Fruit fly (Drosophila melanogaster) whole organism, prepupa: ENCODE measurements around the gene CG7551.

ENCODE experiments used
- Blimp-1 ChIP-seq: fragments of 200-800 bp; sonication (Bioruptor generic); optimal IDR thresholded peaks from 3 replicates; lab custom pipeline; 2017; ENCODE audit warnings: missing biosample characterization, missing genetic modification characterization, mild to moderate bottlenecking, moderate library complexity, missing genetic modification reagents
- CG10631 ChIP-seq: fragments of 200-800 bp; sonication (Bioruptor generic); optimal IDR thresholded peaks from 2 replicates; lab custom pipeline; 2016; ENCODE audit warnings: missing biosample characterization, missing genetic modification characterization
- CG11294 ChIP-seq: fragments of 200-800 bp; sonication (Bioruptor generic); IDR thresholded peaks from 2 replicates; pipeline ENCODE4 v1.3.6; 2022; ENCODE audit warnings: missing biosample characterization, missing genetic modification characterization
- CG11762 ChIP-seq: fragments of 200-800 bp; sonication (Bioruptor generic); optimal IDR thresholded peaks from 3 replicates; lab custom pipeline; 2016; ENCODE audit warnings: missing biosample characterization, missing genetic modification characterization; ENCODE audit not compliant: insufficient read depth
- CG11902 ChIP-seq: fragments of 200-800 bp; sonication (Bioruptor generic); optimal IDR thresholded peaks from 3 replicates; lab custom pipeline; 2016; ENCODE audit warnings: missing biosample characterization, missing genetic modification characterization
- CG15336 ChIP-seq: fragments of 200-800 bp; sonication (Bioruptor generic); IDR thresholded peaks from 2 replicates; pipeline ENCODE4 v1.3.6; 2022; ENCODE audit warnings: missing biosample characterization, missing genetic modification characterization
- CG1621 ChIP-seq: fragments of 200-800 bp; sonication (Bioruptor generic); optimal IDR thresholded peaks from 3 replicates; lab custom pipeline; 2018; ENCODE audit warnings: missing biosample characterization, mild to moderate bottlenecking, missing genetic modification characterization
- CG16779 ChIP-seq: fragments of 200-800 bp; sonication (Bioruptor generic); optimal IDR thresholded peaks from 3 replicates; lab custom pipeline; 2017; ENCODE audit warnings: missing biosample characterization, mild to moderate bottlenecking, missing genetic modification characterization
- CG34406 ChIP-seq: fragments of 200-800 bp; sonication (Bioruptor generic); optimal IDR thresholded peaks from 3 replicates; lab custom pipeline; 2016; ENCODE audit warnings: missing biosample characterization, missing genetic modification characterization
- CG4318 ChIP-seq: fragments of 200-800 bp; sonication (Bioruptor generic); optimal IDR thresholded peaks from 3 replicates; lab custom pipeline; 2017; ENCODE audit warnings: missing biosample characterization, mild to moderate bottlenecking, missing genetic modification characterization
- CG6163 ChIP-seq: fragments of 200-800 bp; sonication (Bioruptor generic); IDR thresholded peaks from 3 replicates; pipeline ENCODE4 v1.3.6; 2022; ENCODE audit warnings: missing biosample characterization, missing genetic modification characterization
- CG6276 ChIP-seq: fragments of 200-800 bp; sonication (Bioruptor generic); optimal IDR thresholded peaks from 2 replicates; lab custom pipeline; 2017; ENCODE audit warnings: missing biosample characterization, mild to moderate bottlenecking, missing genetic modification characterization
- CG6792 ChIP-seq: fragments of 200-800 bp; sonication (Bioruptor generic); optimal IDR thresholded peaks from 3 replicates; lab custom pipeline; 2016; ENCODE audit warnings: missing biosample characterization, missing genetic modification characterization
- CG6808 ChIP-seq: fragments of 200-800 bp; sonication (Bioruptor generic); optimal IDR thresholded peaks from 3 replicates; lab custom pipeline; 2017; ENCODE audit warnings: missing biosample characterization, missing genetic modification characterization, mild to moderate bottlenecking, moderate library complexity, missing genetic modification reagents
- CG6854 ChIP-seq: fragments of 200-800 bp; sonication (Bioruptor generic); optimal IDR thresholded peaks from 2 replicates; lab custom pipeline; 2017; ENCODE audit warnings: missing biosample characterization, mild to moderate bottlenecking, missing genetic modification characterization
- CG7368 ChIP-seq: fragments of 200-800 bp; sonication (Bioruptor generic); optimal IDR thresholded peaks from 3 replicates; lab custom pipeline; 2016; ENCODE audit warnings: missing biosample characterization, missing genetic modification characterization
- CG8119 ChIP-seq: fragments of 200-800 bp; sonication (Bioruptor generic); IDR thresholded peaks from 3 replicates; pipeline ENCODE4 v1.3.6; 2022; ENCODE audit warnings: missing biosample characterization, missing genetic modification characterization
- CG8319 ChIP-seq: fragments of 200-800 bp; sonication (Bioruptor generic); optimal IDR thresholded peaks from 3 replicates; lab custom pipeline; 2016; ENCODE audit warnings: missing biosample characterization, missing genetic modification characterization
- CG9139 ChIP-seq: fragments of 200-800 bp; sonication (Bioruptor generic); optimal IDR thresholded peaks from 3 replicates; lab custom pipeline; 2017; ENCODE audit warnings: missing biosample characterization, mild to moderate bottlenecking, missing genetic modification characterization
- Eip75B ChIP-seq: fragments of 200-800 bp; sonication (Bioruptor generic); optimal IDR thresholded peaks from 3 replicates; lab custom pipeline; 2016; ENCODE audit warnings: missing biosample characterization, missing genetic modification characterization
- Eip78C ChIP-seq: fragments of 200-800 bp; sonication (Bioruptor generic); peaks from one replicate; lab custom pipeline; 2016; ENCODE audit warnings: missing biosample characterization, missing genetic modification characterization
- Eip93F ChIP-seq: fragments of 200-800 bp; sonication (Bioruptor generic); optimal IDR thresholded peaks from 2 replicates; lab custom pipeline; 2016; ENCODE audit warnings: missing biosample characterization, mild to moderate bottlenecking, missing genetic modification characterization
- Ets21C ChIP-seq: fragments of 200-800 bp; sonication (Bioruptor generic); optimal IDR thresholded peaks from 3 replicates; lab custom pipeline; 2016; ENCODE audit warnings: missing biosample characterization, missing genetic modification characterization
- Ets96B ChIP-seq: fragments of 200-800 bp; optimal IDR thresholded peaks from 2 replicates; lab custom pipeline; 2019; ENCODE audit warnings: missing biosample characterization, mild to moderate bottlenecking, missing genetic modification characterization, moderate library complexity
- Gug ChIP-seq: fragments of 200-800 bp; sonication (Bioruptor generic); IDR thresholded peaks from 2 replicates; pipeline ENCODE4 v1.3.6; 2022; ENCODE audit warnings: missing biosample characterization, missing genetic modification characterization
- Hr38 ChIP-seq: sonication (Bioruptor generic); optimal IDR thresholded peaks from 2 replicates; lab custom pipeline; 2016; ENCODE audit warnings: missing biosample characterization, missing genetic modification characterization
- Hr39 ChIP-seq: fragments of 200-800 bp; sonication (Bioruptor generic); optimal IDR thresholded peaks from 2 replicates; lab custom pipeline; 2016; ENCODE audit warnings: missing biosample characterization, missing genetic modification characterization
- OdsH ChIP-seq: fragments of 200-800 bp; sonication (Bioruptor generic); optimal IDR thresholded peaks from 3 replicates; lab custom pipeline; 2016; ENCODE audit warnings: missing biosample characterization, missing genetic modification characterization
- Smox ChIP-seq: fragments of 200-800 bp; sonication (Bioruptor generic); optimal IDR thresholded peaks from 3 replicates; lab custom pipeline; 2016; ENCODE audit warnings: missing biosample characterization, missing genetic modification characterization
- Sox14 ChIP-seq: fragments of 200-800 bp; sonication (Bioruptor generic); optimal IDR thresholded peaks from 3 replicates; lab custom pipeline; 2016; ENCODE audit warnings: missing biosample characterization, missing genetic modification characterization
- achi ChIP-seq: fragments of 200-800 bp; sonication (Bioruptor generic); optimal IDR thresholded peaks from 3 replicates; lab custom pipeline; 2016; ENCODE audit warnings: missing biosample characterization, missing genetic modification characterization
- acj6 ChIP-seq: fragments of 200-800 bp; sonication (Bioruptor generic); optimal IDR thresholded peaks from 3 replicates; lab custom pipeline; 2016; ENCODE audit warnings: missing biosample characterization, missing genetic modification characterization
- cyc ChIP-seq: fragments of 200-800 bp; sonication (Bioruptor generic); optimal IDR thresholded peaks from 3 replicates; lab custom pipeline; 2016; ENCODE audit warnings: missing biosample characterization, missing genetic modification characterization
- dac ChIP-seq: fragments of 200-800 bp; sonication (Bioruptor generic); optimal IDR thresholded peaks from 2 replicates; lab custom pipeline; 2017; ENCODE audit warnings: missing biosample characterization, mild to moderate bottlenecking, missing genetic modification characterization
- dsx ChIP-seq: fragments of 200-800 bp; optimal IDR thresholded peaks from 3 replicates; lab custom pipeline; 2019; ENCODE audit warnings: missing biosample characterization, mild to moderate bottlenecking, missing genetic modification characterization, moderate library complexity; ENCODE audit not compliant: poor library complexity, severe bottlenecking
- eg ChIP-seq: fragments of 200-800 bp; sonication (Bioruptor generic); IDR thresholded peaks from 3 replicates; pipeline ENCODE4 v1.3.6; 2022; ENCODE audit warnings: missing biosample characterization, missing genetic modification characterization
- esn ChIP-seq: fragments of 200-800 bp; sonication (Bioruptor generic); optimal IDR thresholded peaks from 2 replicates; lab custom pipeline; 2016; ENCODE audit warnings: missing biosample characterization, mild to moderate bottlenecking, missing genetic modification characterization, moderate library complexity
- fd59A ChIP-seq: fragments of 200-800 bp; sonication (Bioruptor generic); optimal IDR thresholded peaks from 2 replicates; lab custom pipeline; 2017; ENCODE audit warnings: missing biosample characterization, mild to moderate bottlenecking, missing genetic modification characterization, missing genetic modification reagents
- fd85E ChIP-seq: fragments of 200-800 bp; sonication (Bioruptor generic); optimal IDR thresholded peaks from 3 replicates; lab custom pipeline; 2016; ENCODE audit warnings: missing biosample characterization, missing genetic modification characterization
- fkh ChIP-seq: fragments of 200-800 bp; sonication (Bioruptor generic); optimal IDR thresholded peaks from 3 replicates; lab custom pipeline; 2017; ENCODE audit warnings: missing biosample characterization, mild to moderate bottlenecking, missing genetic modification characterization, moderate library complexity
- lz ChIP-seq: fragments of 200-800 bp; sonication (Bioruptor generic); optimal IDR thresholded peaks from 3 replicates; lab custom pipeline; 2016; ENCODE audit warnings: missing biosample characterization, missing genetic modification characterization
- net ChIP-seq: fragments of 200-800 bp; sonication (Bioruptor generic); optimal IDR thresholded peaks from 3 replicates; lab custom pipeline; 2016; ENCODE audit warnings: missing biosample characterization, missing genetic modification characterization
- pdm3 ChIP-seq: fragments of 200-800 bp; sonication (Bioruptor generic); optimal IDR thresholded peaks from 3 replicates; lab custom pipeline; 2016; ENCODE audit warnings: missing biosample characterization, missing genetic modification characterization
- salr ChIP-seq, 2 experiments: fragments of 200-800 bp; sonication (Bioruptor generic); optimal IDR thresholded peaks; 3 replicates each; lab custom pipeline; 2016 to 2018; ENCODE audit warnings: missing biosample characterization in 2 of 2, missing genetic modification characterization in 2 of 2, mild to moderate bottlenecking in 1 of 2
- spab ChIP-seq: fragments of 200-800 bp; sonication (Bioruptor generic); optimal IDR thresholded peaks from 2 replicates; lab custom pipeline; 2017; ENCODE audit warnings: missing biosample characterization, mild to moderate bottlenecking, missing genetic modification characterization, missing genetic modification reagents
- ss ChIP-seq, 2 experiments: fragments of 200-800 bp; sonication (Bioruptor generic); optimal IDR thresholded peaks; 2 replicates in 1 of 2; 3 replicates in 1 of 2; lab custom pipeline; 2017 to 2018; ENCODE audit warnings: mild to moderate bottlenecking in 2 of 2, missing biosample characterization in 2 of 2, missing genetic modification characterization in 2 of 2, moderate library complexity in 1 of 2
- svp ChIP-seq: fragments of 200-800 bp; sonication (Bioruptor generic); peaks from one replicate; lab custom pipeline; 2016; ENCODE audit warnings: missing biosample characterization, missing genetic modification characterization
- topi ChIP-seq: fragments of 200-800 bp; sonication (Bioruptor generic); optimal IDR thresholded peaks from 3 replicates; lab custom pipeline; 2016; ENCODE audit warnings: missing biosample characterization, missing genetic modification characterization
- vri ChIP-seq: fragments of 200-800 bp; sonication (Bioruptor generic); optimal IDR thresholded peaks from 3 replicates; lab custom pipeline; 2016; ENCODE audit warnings: missing biosample characterization, mild to moderate bottlenecking, missing genetic modification characterization

Gene CG7551

DNA sequence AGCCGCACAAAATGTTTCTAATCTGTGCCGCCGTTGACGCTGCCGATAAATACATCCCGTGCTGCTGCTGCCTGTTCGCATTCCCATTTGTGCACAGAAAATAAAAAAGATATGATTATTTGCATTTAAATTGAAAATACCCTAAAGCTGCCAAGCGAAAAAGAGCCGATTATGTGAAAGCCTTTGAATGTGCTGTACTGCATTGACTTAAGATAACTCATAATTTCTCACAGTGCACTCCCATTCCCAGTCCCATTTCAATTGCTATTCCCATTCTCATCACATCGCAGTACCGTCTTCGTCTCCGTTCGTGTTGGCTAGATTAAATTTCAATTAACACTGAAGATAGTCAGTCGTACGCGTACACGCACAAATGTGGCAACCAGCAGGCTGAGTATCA, 9.4 kb upstream of the CG7551 start (continued):
- TF ChIP-seq CG7368 (GFP tag; lab: Kevin White, UChicago) (peak; percentile 53), CG6163 (GFP tag; lab: Robert Waterston, UW) (peak; percentile 95), CG10631 (GFP tag; lab: Kevin White, UChicago) (peak; percentile 81), CG4318 (GFP tag; lab: Kevin White, UChicago) (peak; percentile 67), CG1621 (tag; lab: Kevin White, UChicago) (peak; percentile 50), eg (GFP tag; lab: Robert Waterston, UW) (peak; percentile 94), lz (peak; percentile 2), CG6854 (GFP tag; lab: Kevin White, UChicago) (no peak), Eip75B (peak; percentile 71), CG16779 (tag; lab: Kevin White, UChicago) (peak; percentile 26), topi (GFP tag; lab: Kevin White, UChicago) (peak; percentile 25)

DNA sequence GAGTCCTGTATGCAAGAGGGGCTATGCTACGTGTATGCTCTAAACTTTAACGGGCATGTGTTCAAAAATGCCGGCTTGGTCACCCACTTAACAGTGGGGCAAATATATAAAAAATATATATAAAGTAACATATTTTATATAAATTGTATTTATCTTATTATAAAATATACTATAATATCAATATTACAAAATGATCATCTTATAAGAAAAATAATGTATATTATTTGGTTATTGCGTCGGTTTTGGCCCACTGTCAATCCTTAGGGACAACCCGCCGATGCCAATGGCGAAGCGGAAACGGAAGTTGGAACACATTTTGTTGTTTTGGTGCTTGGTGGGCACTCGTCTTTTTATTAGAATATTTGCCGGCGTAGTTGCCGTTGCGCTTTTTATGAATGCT, 7.8 kb upstream of the CG7551 start:
- peak in 1 of 2 experiments; percentile 8 for TF ChIP-seq ss (GFP tag; optimal IDR thresholded peaks at IDR 0.05; lab: Kevin White, UChicago)
- no peak for TF ChIP-seq Hr38
- peak; percentile 21 for TF ChIP-seq achi (GFP tag; lab: Kevin White, UChicago)
- TF ChIP-seq salr (GFP tag; optimal IDR thresholded peaks at IDR 0.05; lab: Kevin White, UChicago), result no peak
- no peak for TF ChIP-seq CG6163 (GFP tag; lab: Robert Waterston, UW)
- no peak for TF ChIP-seq pdm3
- TF ChIP-seq CG15336 (GFP tag; lab: Robert Waterston, UW), result no peak
- TF ChIP-seq fd85E (GFP tag; lab: Kevin White, UChicago), result no peak
- TF ChIP-seq Hr39 (GFP tag; lab: Kevin White, UChicago), result no peak
- no peak for TF ChIP-seq Smox (GFP tag; lab: Kevin White, UChicago)
- TF ChIP-seq Eip93F, result no peak
- TF ChIP-seq Eip78C (GFP tag; lab: Kevin White, UChicago), result peak; percentile 23
- no peak for TF ChIP-seq CG9139 (GFP tag; lab: Kevin White, UChicago)
- no peak for TF ChIP-seq spab (GFP tag; lab: Kevin White, UChicago)
- no peak for TF ChIP-seq CG11762 (GFP tag; lab: Kevin White, UChicago)
- TF ChIP-seq Eip75B, result no peak
- TF ChIP-seq CG8319 (GFP tag; lab: Kevin White, UChicago), result no peak
- TF ChIP-seq dac (GFP tag; lab: Kevin White, UChicago), result no peak
- TF ChIP-seq CG16779 (tag; lab: Kevin White, UChicago), result no peak
- TF ChIP-seq vri (GFP tag; lab: Kevin White, UChicago), result no peak
- no peak for TF ChIP-seq CG6792 (GFP tag; lab: Kevin White, UChicago)
- peak; percentile 18 for TF ChIP-seq dsx (GFP tag; lab: Kevin White, UChicago)
- no peak for TF ChIP-seq CG11294 (GFP tag; lab: Robert Waterston, UW)
- no peak for TF ChIP-seq net (GFP tag; lab: Kevin White, UChicago)
- no peak for TF ChIP-seq CG34406 (GFP tag; lab: Kevin White, UChicago)
- TF ChIP-seq topi (GFP tag; lab: Kevin White, UChicago), result no peak
- TF ChIP-seq Ets96B (tag; lab: Kevin White, UChicago), result peak; percentile 44
- no peak for TF ChIP-seq Sox14
- TF ChIP-seq Gug (GFP tag; lab: Robert Waterston, UW), result no peak
- no peak for TF ChIP-seq Blimp-1 (GFP tag; lab: Kevin White, UChicago)
- no peak for TF ChIP-seq CG7368 (GFP tag; lab: Kevin White, UChicago)
- TF ChIP-seq CG6276, result no peak
- no peak for TF ChIP-seq CG1621 (tag; lab: Kevin White, UChicago)
- TF ChIP-seq Ets21C (GFP tag; lab: Kevin White, UChicago), result no peak
- TF ChIP-seq acj6 (GFP tag; lab: Kevin White, UChicago), result peak; percentile 23
- no peak for TF ChIP-seq fkh (GFP tag; lab: Kevin White, UChicago)
- TF ChIP-seq CG11902, result no peak
- TF ChIP-seq CG4318 (GFP tag; lab: Kevin White, UChicago), result no peak
- TF ChIP-seq cyc (GFP tag; lab: Kevin White, UChicago), result no peak
- TF ChIP-seq OdsH (GFP tag; lab: Kevin White, UChicago), result no peak
- no peak for TF ChIP-seq CG6854 (GFP tag; lab: Kevin White, UChicago)
- no peak for TF ChIP-seq fd59A (GFP tag; lab: Kevin White, UChicago)
- no peak for TF ChIP-seq CG6808 (GFP tag; lab: Kevin White, UChicago)
- TF ChIP-seq svp (GFP tag; lab: Kevin White, UChicago), result peak; percentile 8
- TF ChIP-seq esn (GFP tag; lab: Kevin White, UChicago), result no peak
- no peak for TF ChIP-seq CG8119
